Fruit fly (Drosophila melanogaster): ENCODE results near the gene Prosalpha2.

Gene Prosalpha2

dm6 chr3R:12439401-12440143 is 8.5 kb downstream of the Prosalpha2 start, which contains the start of gene Desat1 (continued):
- TF ChIP-seq CG7928 (GFP tag; optimal IDR thresholded peaks at IDR 0.05) (no peak), esg (GFP tag; conservative IDR thresholded peaks at IDR 0.05) (no peak), CG2116 (GFP tag; optimal IDR thresholded peaks at IDR 0.05) (peak; percentile 87), exex (tag; optimal IDR thresholded peaks at IDR 0.05) (peak; percentile 82), unc-4 (GFP tag; IDR thresholded peaks at IDR 0.05; ENCODE audit: partially characterized antibody) (peak; percentile 93), nmo (GFP tag; optimal IDR thresholded peaks at IDR 0.05) (peak; percentile 22), Atf3 (GFP tag; optimal IDR thresholded peaks at IDR 0.05) (no peak), CG17361 (GFP tag; IDR thresholded peaks at IDR 0.05) (peak; percentile 26; the same call in 1 of the 3 replicates), Dp (GFP tag; optimal IDR thresholded peaks at IDR 0.05) (peak; percentile 58), ATbp (GFP tag; optimal IDR thresholded peaks at IDR 0.05) (no peak), Dref (GFP tag; IDR thresholded peaks at IDR 0.05) (peak; percentile 84), Stat92E (GFP tag; optimal IDR thresholded peaks at IDR 0.05) (peak in 1 of 3 experiments; percentile 41), CG7963 (GFP tag; IDR thresholded peaks at IDR 0.05; ENCODE audit: partially characterized antibody) (peak; percentile 88), fd64A (GFP tag; optimal IDR thresholded peaks at IDR 0.05) (no peak), tna (GFP tag; IDR thresholded peaks at IDR 0.05; ENCODE audit: partially characterized antibody) (peak; percentile 81), gcm (GFP tag; optimal IDR thresholded peaks at IDR 0.05) (peak; percentile 27), sd (tag; optimal IDR thresholded peaks at IDR 0.05) (peak; percentile 29), CG15696 (tag; optimal IDR thresholded peaks at IDR 0.05) (no peak), CG8478 (optimal IDR thresholded peaks at IDR 0.05) (no peak), danr (GFP tag; IDR thresholded peaks at IDR 0.05) (no peak), CG30020 (tag; optimal IDR thresholded peaks at IDR 0.05) (peak; percentile 32), crp (GFP tag; optimal IDR thresholded peaks at IDR 0.05) (no peak), Sry-β (GFP tag; optimal IDR thresholded peaks at IDR 0.05) (peak; percentile 55), CG9609 (GFP tag; optimal IDR thresholded peaks at IDR 0.05) (no peak), D (optimal IDR thresholded peaks at IDR 0.05) (no peak), D (GFP tag; optimal IDR thresholded peaks at IDR 0.05) (no peak), CTCF (GFP tag; optimal IDR thresholded peaks at IDR 0.05) (peak; percentile 14), CG17829 (tag; optimal IDR thresholded peaks at IDR 0.05) (peak; percentile 15), sens (GFP tag) (peak; percentile 69), tup (GFP tag; optimal IDR thresholded peaks at IDR 0.05) (no peak), CG13624 (GFP tag; optimal IDR thresholded peaks at IDR 0.05) (peak; percentile 29), sna (GFP tag; IDR thresholded peaks at IDR 0.05; ENCODE audit: partially characterized antibody) (peak; percentile 93), Sin3A (optimal IDR thresholded peaks at IDR 0.05) (no peak), insv (GFP tag; optimal IDR thresholded peaks at IDR 0.05) (peak; percentile 86 to 97), hbn (GFP tag; IDR thresholded peaks at IDR 0.05; ENCODE audit: partially characterized antibody) (peak; percentile 89), da (GFP tag; optimal IDR thresholded peaks at IDR 0.05) (no peak), cas (GFP tag; IDR thresholded peaks at IDR 0.05) (no peak), tio (GFP tag; optimal IDR thresholded peaks at IDR 0.05) (no peak), zen2 (GFP tag; IDR thresholded peaks at IDR 0.05; ENCODE audit: partially characterized antibody) (peak; percentile 88), zen (tag; optimal IDR thresholded peaks at IDR 0.05) (peak; percentile 79), fd102C (GFP tag; optimal IDR thresholded peaks at IDR 0.05) (no peak), CG18764 (GFP tag; optimal IDR thresholded peaks at IDR 0.05) (no peak), tap (tag; optimal IDR thresholded peaks at IDR 0.05) (no peak), CG4707 (GFP tag; optimal IDR thresholded peaks at IDR 0.05) (no peak), CG13287 (GFP tag; IDR thresholded peaks at IDR 0.05; ENCODE audit: partially characterized antibody) (peak; percentile 94), Hr51 (GFP tag; optimal IDR thresholded peaks at IDR 0.05) (no peak), eyg (GFP tag; optimal IDR thresholded peaks at IDR 0.05) (no peak), D19A (tag; optimal IDR thresholded peaks at IDR 0.05) (peak; percentile 55), CG31388 (GFP tag; optimal IDR thresholded peaks at IDR 0.05) (no peak)

Measured in whole organism, embryonic.